Worm (Caenorhabditis elegans) whole organism, L3 larva: ENCODE measurements around the gene C46F9.6.

Experiments used
- daf-12 ChIP-seq: fragments of 150-350 bp; optimal IDR thresholded peaks from 2 replicates; lab custom pipeline; 2014; ENCODE audit warnings: missing biosample characterization, missing genetic modification reagents, missing genetic modification characterization
- egl-27 ChIP-seq: sonication (generic microtip); optimal IDR thresholded peaks from 4 replicates; lab custom pipeline; 2017; ENCODE audit warnings: missing biosample characterization, missing genetic modification reagents, missing genetic modification characterization
- elt-3 ChIP-seq, 3 experiments: fragments of 150-350 bp in 1 of 3; sonication (generic microtip) in 2 of 3; optimal IDR thresholded peaks; 2 replicates in 2 of 3; 4 replicates in 1 of 3; lab custom pipeline; 2014 to 2017; ENCODE audit warnings: missing biosample characterization in 3 of 3, missing genetic modification characterization in 3 of 3
- zag-1 ChIP-seq: fragments of 150-350 bp; optimal IDR thresholded peaks from 2 replicates; lab custom pipeline; 2014; ENCODE audit warnings: missing biosample characterization, missing genetic modification characterization

- TF ChIP-seq egl-27 (tag; lab: Kevin White, UChicago) (no peak), zag-1 (tag; lab: Kevin White, UChicago) (no peak), elt-3 (tag; optimal IDR thresholded peaks at IDR 0.05; lab: Kevin White, UChicago) (no peak), daf-12 (no peak)
Observed at ce11 chrII:1890682-1891081, 7.4 kb upstream of the C46F9.6 start, which contains the start of gene math-9.
